Worm (Caenorhabditis elegans) whole organism, L4 larva: ENCODE measurements around the gene atf-7.
A peak's percentile ranks its signal among the peaks of the same experiment; 100 is the strongest.

Source experiments
- D1046.2 ChIP-seq: fragments of 200-800 bp; sonication (Bioruptor generic); IDR thresholded peaks from 2 replicates; pipeline ENCODE4 v1.3.6; 2022; ENCODE audit warnings: missing genetic modification characterization, missing compliant biosample characterization
- F10B5.3 ChIP-seq: sonication (generic microtip); optimal IDR thresholded peaks from 2 replicates; lab custom pipeline; 2016; ENCODE audit warnings: mild to moderate bottlenecking, missing genetic modification characterization, missing compliant biosample characterization
- F26F4.8 ChIP-seq: fragments of 200-800 bp; sonication (Bioruptor generic); conservative IDR thresholded peaks from 2 replicates; pipeline ENCODE4 v1.3.6; 2022; ENCODE audit warnings: missing genetic modification characterization, missing compliant biosample characterization
- F37D6.2 ChIP-seq: sonication (generic microtip); optimal IDR thresholded peaks from 2 replicates; lab custom pipeline; 2016; ENCODE audit warnings: mild to moderate bottlenecking, missing genetic modification characterization, missing compliant biosample characterization
- F44E2.7 ChIP-seq: fragments of 200-800 bp; sonication (Bioruptor generic); IDR thresholded peaks from 2 replicates; pipeline ENCODE4 v2.1.2; 2022; ENCODE audit warnings: missing genetic modification characterization, missing compliant biosample characterization
- F49E8.2 ChIP-seq: sonication (generic microtip); optimal IDR thresholded peaks from 2 replicates; lab custom pipeline; 2016; ENCODE audit warnings: missing compliant biosample characterization, mild to moderate bottlenecking, missing genetic modification characterization, borderline replicate concordance
- T26A8.4 ChIP-seq: fragments of 200-800 bp; sonication (Bioruptor generic); IDR thresholded peaks from 2 replicates; pipeline ENCODE4 v1.3.6; 2022; ENCODE audit warnings: missing genetic modification characterization, missing compliant biosample characterization
- Y75B8A.6 ChIP-seq: fragments of 200-800 bp; sonication (Bioruptor generic); IDR thresholded peaks from 2 replicates; pipeline ENCODE4 v1.3.6; 2022; ENCODE audit warnings: missing genetic modification reagents, missing genetic modification characterization, missing compliant biosample characterization
- ZK337.2 ChIP-seq: fragments of 200-800 bp; sonication (Bioruptor generic); IDR thresholded peaks from 2 replicates; pipeline ENCODE4 v1.3.6; 2022; ENCODE audit warnings: missing genetic modification reagents, missing genetic modification characterization, missing compliant biosample characterization
- aha-1 ChIP-seq: fragments of 150-350 bp; peaks from one replicate; lab custom pipeline; 2014; ENCODE audit warnings: missing biosample characterization, missing genetic modification characterization
- arid-1 ChIP-seq: fragments of 200-800 bp; sonication (Bioruptor generic); conservative IDR thresholded peaks from 2 replicates; pipeline ENCODE4 v1.3.6; 2022; ENCODE audit warnings: missing genetic modification reagents, missing genetic modification characterization, missing compliant biosample characterization
- attf-4 ChIP-seq: sonication (generic microtip); optimal IDR thresholded peaks from 3 replicates; lab custom pipeline; 2017; ENCODE audit warnings: missing biosample characterization, missing genetic modification characterization
- ceh-20 ChIP-seq: fragments of 200-800 bp; sonication (Bioruptor generic); IDR thresholded peaks from 2 replicates; pipeline ENCODE4 v1.3.6; 2022; ENCODE audit warnings: missing genetic modification reagents, missing genetic modification characterization, missing compliant biosample characterization
- ctbp-1 ChIP-seq: fragments of 200-800 bp; sonication (Bioruptor generic); IDR thresholded peaks from 2 replicates; pipeline ENCODE4 v1.3.6; 2022; ENCODE audit warnings: missing genetic modification reagents, missing genetic modification characterization, missing compliant biosample characterization
- daf-19 ChIP-seq: fragments of 200-800 bp; sonication (Bioruptor generic); conservative IDR thresholded peaks from 2 replicates; pipeline ENCODE4 v1.3.6; 2022; ENCODE audit warnings: missing genetic modification characterization, missing compliant biosample characterization
- dmd-6 ChIP-seq: fragments of 200-800 bp; sonication (Bioruptor generic); IDR thresholded peaks from 2 replicates; pipeline ENCODE4 v1.3.6; 2022; ENCODE audit warnings: missing genetic modification reagents, missing genetic modification characterization, missing compliant biosample characterization
- duxl-1 ChIP-seq: sonication (generic microtip); optimal IDR thresholded peaks from 2 replicates; lab custom pipeline; 2016; ENCODE audit warnings: mild to moderate bottlenecking, missing genetic modification characterization, moderate library complexity, missing compliant biosample characterization; ENCODE audit not compliant: poor library complexity
- dve-1 ChIP-seq: sonication (generic microtip); optimal IDR thresholded peaks from 2 replicates; lab custom pipeline; 2017; ENCODE audit warnings: antibody characterized with exemption, mild to moderate bottlenecking, missing genetic modification characterization, missing compliant biosample characterization; ENCODE audit not compliant: insufficient read depth
- egl-43 ChIP-seq: fragments of 200-800 bp; sonication (Bioruptor generic); IDR thresholded peaks from 2 replicates; pipeline ENCODE4 v1.3.6; 2022; ENCODE audit warnings: missing genetic modification reagents, missing genetic modification characterization, missing compliant biosample characterization
- hlh-11 ChIP-seq: fragments of 200-800 bp; sonication (Bioruptor generic); optimal IDR thresholded peaks from 2 replicates; lab custom pipeline; 2018; ENCODE audit warnings: mild to moderate bottlenecking, missing genetic modification characterization, missing compliant biosample characterization
- lim-7 ChIP-seq: fragments of 200-800 bp; sonication (Bioruptor generic); IDR thresholded peaks from 2 replicates; pipeline ENCODE4 v1.3.6; 2022; ENCODE audit warnings: missing genetic modification characterization, missing compliant biosample characterization
- lin-1 ChIP-seq: fragments of 200-800 bp; sonication (Bioruptor generic); IDR thresholded peaks from 2 replicates; pipeline ENCODE4 v1.3.6; 2022; ENCODE audit warnings: missing genetic modification reagents, missing genetic modification characterization, missing compliant biosample characterization
- lin-29 ChIP-seq: fragments of 200-800 bp; sonication (Bioruptor generic); IDR thresholded peaks from 2 replicates; pipeline ENCODE4 v1.3.6; 2022; ENCODE audit warnings: missing genetic modification reagents, missing genetic modification characterization, missing compliant biosample characterization
- lin-38 ChIP-seq: fragments of 200-800 bp; sonication (Bioruptor generic); IDR thresholded peaks from 2 replicates; pipeline ENCODE4 v1.3.6; 2022; ENCODE audit warnings: missing genetic modification reagents, missing genetic modification characterization, missing compliant biosample characterization
- lir-3 ChIP-seq: sonication (generic microtip); optimal IDR thresholded peaks from 2 replicates; lab custom pipeline; 2016; ENCODE audit warnings: mild to moderate bottlenecking, missing genetic modification characterization, missing compliant biosample characterization
- madf-5 ChIP-seq, 2 experiments: fragments of 200-800 bp; sonication (Bioruptor generic); IDR thresholded peaks; 2 replicates each; pipeline ENCODE4 v1.3.6; 2022; ENCODE audit warnings: missing compliant biosample characterization in 2 of 2, missing genetic modification characterization in 2 of 2
- mes-2 ChIP-seq: sonication (generic microtip); optimal IDR thresholded peaks from 2 replicates; lab custom pipeline; 2016; ENCODE audit warnings: missing genotype, mild to moderate bottlenecking, missing genetic modification characterization, missing compliant biosample characterization; ENCODE audit not compliant: poor library complexity, severe bottlenecking
- mxl-3 ChIP-seq: fragments of 200-800 bp; sonication (Bioruptor generic); optimal IDR thresholded peaks from 2 replicates; lab custom pipeline; 2018; ENCODE audit warnings: mild to moderate bottlenecking, missing genetic modification characterization, missing compliant biosample characterization
- nhr-102 ChIP-seq: sonication (generic microtip); optimal IDR thresholded peaks from 2 replicates; lab custom pipeline; 2016; ENCODE audit warnings: mild to moderate bottlenecking, missing genetic modification characterization, moderate library complexity, missing compliant biosample characterization
- nhr-237 ChIP-seq: sonication (generic microtip); optimal IDR thresholded peaks from 2 replicates; lab custom pipeline; 2017; ENCODE audit warnings: missing biosample characterization, missing genetic modification characterization
- nhr-77 ChIP-seq: fragments of 150-350 bp; optimal IDR thresholded peaks from 2 replicates; lab custom pipeline; 2014; ENCODE audit warnings: missing biosample characterization, missing genetic modification characterization
- skn-1 ChIP-seq: fragments of 150-350 bp; optimal IDR thresholded peaks from 2 replicates; lab custom pipeline; 2014; ENCODE audit warnings: missing biosample characterization, missing genetic modification characterization
- snpc-1.2 ChIP-seq: fragments of 200-800 bp; sonication (Bioruptor generic); IDR thresholded peaks from 2 replicates; pipeline ENCODE4 v1.3.6; 2022; ENCODE audit warnings: missing genetic modification reagents, missing genetic modification characterization, missing compliant biosample characterization
- unc-130 ChIP-seq: sonication (generic microtip); optimal IDR thresholded peaks from 2 replicates; lab custom pipeline; 2016; ENCODE audit warnings: missing genetic modification reagents, missing genetic modification characterization, missing compliant biosample characterization
- unc-62 ChIP-seq, 3 experiments: fragments of 150-350 bp in 1 of 3; sonication (generic microtip); optimal IDR thresholded peaks in 2 of 3; peaks in 1 of 3; 1 replicate in 1 of 3; 2 replicates in 2 of 3; lab custom pipeline; 2014 to 2017; ENCODE audit warnings: missing biosample characterization in 3 of 3, missing genetic modification characterization in 3 of 3, missing genetic modification reagents in 3 of 3, missing genotype in 1 of 3
- zfp-2 ChIP-seq: sonication (generic microtip); optimal IDR thresholded peaks from 2 replicates; lab custom pipeline; 2016; ENCODE audit warnings: mild to moderate bottlenecking, missing genetic modification characterization, missing compliant biosample characterization
- zip-2 ChIP-seq: fragments of 150-350 bp; optimal IDR thresholded peaks from 2 replicates; lab custom pipeline; 2014; ENCODE audit warnings: missing biosample characterization, missing genetic modification characterization
- ztf-11 ChIP-seq: fragments of 150-350 bp; optimal IDR thresholded peaks from 2 replicates; lab custom pipeline; 2014; ENCODE audit warnings: missing biosample characterization, missing genetic modification characterization

atf-7 gene

DNA sequence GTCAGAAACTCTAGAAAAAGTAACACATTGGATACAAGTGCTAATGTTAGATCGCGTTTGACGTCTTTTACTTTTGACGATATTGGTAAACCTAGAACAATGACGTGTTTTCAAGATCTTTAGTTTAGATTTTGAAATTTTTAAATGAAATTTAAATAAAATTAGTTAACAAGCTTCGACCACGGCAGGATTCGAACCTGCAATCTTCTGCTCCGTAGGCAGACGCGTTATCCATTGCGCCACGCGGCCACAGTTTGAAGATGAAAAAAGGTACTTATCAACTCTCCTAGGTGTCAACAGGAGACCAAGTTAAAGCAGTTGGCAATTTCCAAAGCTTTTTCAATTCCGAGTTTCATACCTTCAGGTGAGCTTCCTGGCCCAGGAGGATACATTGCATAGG lies 49.5 kb downstream of the atf-7 start (continued):
- TF ChIP-seq F49E8.2 (tag; lab: Kevin White, UChicago) (peak; percentile 48), T26A8.4 (GFP tag; lab: Robert Waterston, UW) (no peak), mes-2 (tag; lab: Kevin White, UChicago) (peak; percentile 10), nhr-77 (tag; lab: Kevin White, UChicago) (no peak), lin-38 (GFP tag; lab: Robert Waterston, UW) (peak; percentile 63), dmd-6 (GFP tag; lab: Robert Waterston, UW) (peak; percentile 32; the same call in 1 of the 2 replicates), snpc-1.2 (GFP tag; lab: Robert Waterston, UW) (0 out of 2 replicates have a peak, but pooled peaks have one; percentile 53), unc-130 (GFP tag; lab: Kevin White, UChicago) (peak; percentile 51), unc-62 (GFP tag; optimal IDR thresholded peaks at IDR 0.05 in 1 of 2; lab: Kevin White, UChicago) (peak in 1 of 2 experiments; percentile 47), unc-62 (tag; optimal IDR thresholded peaks at IDR 0.05; lab: Kevin White, UChicago) (no peak), ceh-20 (GFP tag; lab: Robert Waterston, UW) (no peak), lir-3 (tag; lab: Kevin White, UChicago) (no peak), Y75B8A.6 (GFP tag; lab: Robert Waterston, UW) (0 out of 2 replicates have a peak, but pooled peaks have one; percentile 29), zfp-2 (tag; lab: Kevin White, UChicago) (no peak), daf-19 (GFP tag; lab: Robert Waterston, UW) (peak; percentile 46; the same call in 1 of the 2 replicates), F10B5.3 (tag; lab: Kevin White, UChicago) (no peak), dve-1 (tag; lab: Kevin White, UChicago) (peak; percentile 44), skn-1 (tag; lab: Kevin White, UChicago) (no peak), arid-1 (peak; percentile 71), hlh-11 (no peak), madf-5 (GFP tag; IDR thresholded peaks at IDR 0.05; lab: Robert Waterston, UW) (0 out of 4 replicates have a peak, but pooled peaks have one; percentile 6 to 28), nhr-102 (peak; percentile 26), F37D6.2 (tag; lab: Kevin White, UChicago) (no peak), lim-7 (GFP tag; lab: Robert Waterston, UW) (peak; percentile 61; the same call in 1 of the 2 replicates), egl-43 (GFP tag; lab: Robert Waterston, UW) (0 out of 2 replicates have a peak, but pooled peaks have one; percentile 41), mxl-3 (GFP tag; lab: Kevin White, UChicago) (no peak), ZK337.2 (no peak), D1046.2 (0 out of 2 replicates have a peak, but pooled peaks have one; percentile 70), nhr-237 (tag; lab: Kevin White, UChicago) (no peak), F26F4.8 (GFP tag; lab: Robert Waterston, UW) (0 out of 2 replicates have a peak, but pooled peaks have one; percentile 28), ztf-11 (tag; lab: Kevin White, UChicago) (no peak)
- TF ChIP-seq, all 104 proteins: peak for 25

DNA sequence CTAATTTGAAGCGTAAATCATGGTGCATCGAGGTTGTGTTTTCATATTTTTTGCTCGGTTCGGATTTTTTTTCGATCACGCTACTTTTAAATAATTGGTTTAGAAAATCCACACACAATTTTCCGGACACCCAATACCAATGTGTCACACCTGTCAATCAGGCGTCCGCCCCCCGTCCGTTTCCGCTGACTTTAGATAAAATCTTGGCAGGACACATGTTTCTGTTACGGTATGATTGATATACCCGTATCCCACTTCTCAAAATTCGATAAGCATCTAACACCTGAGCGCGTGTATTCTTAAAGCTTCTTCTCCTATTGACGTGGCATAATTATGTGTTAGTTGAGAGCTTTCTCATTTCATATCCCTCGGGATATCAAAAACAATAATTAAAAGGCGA lies 50.8 kb downstream of the atf-7 start:
- no peak for TF ChIP-seq ZK337.2
- no peak for TF ChIP-seq ctbp-1 (GFP tag; lab: Robert Waterston, UW)
- no peak for TF ChIP-seq F26F4.8 (GFP tag; lab: Robert Waterston, UW)
- TF ChIP-seq F37D6.2 (tag; lab: Kevin White, UChicago): no peak
- no peak for TF ChIP-seq duxl-1 (tag; lab: Kevin White, UChicago)
- no peak for TF ChIP-seq lin-29 (GFP tag; lab: Robert Waterston, UW)
- peak in 1 of 2 experiments; percentile 89 for TF ChIP-seq unc-62 (GFP tag; optimal IDR thresholded peaks at IDR 0.05 in 1 of 2; lab: Kevin White, UChicago)
- TF ChIP-seq unc-62 (tag; optimal IDR thresholded peaks at IDR 0.05; lab: Kevin White, UChicago): no peak
- TF ChIP-seq zip-2 (tag; lab: Kevin White, UChicago): no peak
- TF ChIP-seq lin-1 (GFP tag; lab: Robert Waterston, UW): no peak
- no peak for TF ChIP-seq F44E2.7 (GFP tag; lab: Robert Waterston, UW)
- no peak for TF ChIP-seq dve-1 (tag; lab: Kevin White, UChicago)
- TF ChIP-seq nhr-237 (tag; lab: Kevin White, UChicago): no peak
- TF ChIP-seq attf-4 (tag; lab: Kevin White, UChicago): no peak
- TF ChIP-seq aha-1 (tag; lab: Kevin White, UChicago): peak; percentile 9
- TF ChIP-seq, all 104 proteins: peak for 2
